Fruit fly (Drosophila melanogaster): ENCODE measurements around the gene PH4alphaNE1.

Gene PH4alphaNE1

dm6 chr3R:30531989-30532653 is 32.0 kb upstream of the PH4alphaNE1 start, which contains the start of gene tmod (continued):
- TF ChIP-seq CG34422 (GFP tag; IDR thresholded peaks at IDR 0.05) (no peak), ssp (GFP tag; IDR thresholded peaks at IDR 0.05) (no peak), hkb (optimal IDR thresholded peaks at IDR 0.05) (no peak), hkb (GFP tag; IDR thresholded peaks at IDR 0.05) (peak; percentile 49; the same call in 1 of the 2 replicates), CG2712 (tag; optimal IDR thresholded peaks at IDR 0.05) (peak; percentile 65), Hey (tag; optimal IDR thresholded peaks at IDR 0.05) (no peak), Opbp (GFP tag; IDR thresholded peaks at IDR 0.05; ENCODE audit: partially characterized antibody) (no peak), chm (GFP tag; IDR thresholded peaks at IDR 0.05) (peak; percentile 52; the same call in 1 of the 2 replicates), slp2 (GFP tag; optimal IDR thresholded peaks at IDR 0.05) (no peak), lilli (GFP tag; optimal IDR thresholded peaks at IDR 0.05) (peak; percentile 1), emc (GFP tag; optimal IDR thresholded peaks at IDR 0.05) (no peak), BtbVII (GFP tag; optimal IDR thresholded peaks at IDR 0.05) (peak; percentile 30), CG7357 (GFP tag; IDR thresholded peaks at IDR 0.05) (no peak), CG13624 (GFP tag; optimal IDR thresholded peaks at IDR 0.05) (no peak), CG17359 (tag; optimal IDR thresholded peaks at IDR 0.05) (peak; percentile 66), CG14965 (GFP tag; optimal IDR thresholded peaks at IDR 0.05; ENCODE audit: borderline replicate concordance) (no peak), CG2678 (tag; optimal IDR thresholded peaks at IDR 0.05) (peak; percentile 77), CG14860 (GFP tag; IDR thresholded peaks at IDR 0.05; ENCODE audit: partially characterized antibody) (no peak), Mad (GFP tag; optimal IDR thresholded peaks at IDR 0.05) (no peak), CG16779 (GFP tag; IDR thresholded peaks at IDR 0.05) (no peak), CG11247 (GFP tag; IDR thresholded peaks at IDR 0.05) (no peak), CG7786 (GFP tag; optimal IDR thresholded peaks at IDR 0.05) (no peak), Bgb (GFP tag; IDR thresholded peaks at IDR 0.05; ENCODE audit: partially characterized antibody) (no peak; the same call in 1 of the 2 replicates), run (tag; optimal IDR thresholded peaks at IDR 0.05) (peak; percentile 31), Myb (GFP tag; optimal IDR thresholded peaks at IDR 0.05) (peak; percentile 22), al (GFP tag; IDR thresholded peaks at IDR 0.05) (no peak), Drgx (GFP tag; IDR thresholded peaks at IDR 0.05) (peak; percentile 61), Hmr (GFP tag; optimal IDR thresholded peaks at IDR 0.05) (no peak), dpn (GFP tag; optimal IDR thresholded peaks at IDR 0.05) (peak in 1 of 2 experiments; percentile 52), scrt (GFP tag; optimal IDR thresholded peaks at IDR 0.05) (no peak), bcd (GFP tag; optimal IDR thresholded peaks at IDR 0.05) (peak; percentile 59), odd (GFP tag; optimal IDR thresholded peaks at IDR 0.05) (no peak), tna (GFP tag; IDR thresholded peaks at IDR 0.05; ENCODE audit: partially characterized antibody) (no peak), CG9609 (GFP tag; optimal IDR thresholded peaks at IDR 0.05) (peak; percentile 31), Hr39 (optimal IDR thresholded peaks at IDR 0.05) (no peak), CG2199 (GFP tag; IDR thresholded peaks at IDR 0.05) (no peak), CG15696 (tag; optimal IDR thresholded peaks at IDR 0.05) (peak; percentile 5), Ptx1 (GFP tag; IDR thresholded peaks at IDR 0.05) (peak; percentile 55), Lim3 (GFP tag; IDR thresholded peaks at IDR 0.05) (no peak), wor (GFP tag; IDR thresholded peaks at IDR 0.05) (no peak), CG33557 (GFP tag; optimal IDR thresholded peaks at IDR 0.05) (peak; percentile 9), cas (GFP tag; IDR thresholded peaks at IDR 0.05) (no peak), CG34224 (GFP tag; IDR thresholded peaks at IDR 0.05; ENCODE audit: partially characterized antibody) (peak; percentile 57), NK7.1 (GFP tag; optimal IDR thresholded peaks at IDR 0.05) (no peak), pum (GFP tag; optimal IDR thresholded peaks at IDR 0.05) (peak; percentile 28), CG2116 (GFP tag; optimal IDR thresholded peaks at IDR 0.05) (no peak), CG9215 (GFP tag; IDR thresholded peaks at IDR 0.05) (0 out of 2 replicates have a peak, but pooled peaks have one; percentile 28), Sin3A (optimal IDR thresholded peaks at IDR 0.05) (no peak), sisA (GFP tag; IDR thresholded peaks at IDR 0.05) (0 out of 2 replicates have a peak, but pooled peaks have one; percentile 42), schlank (tag; optimal IDR thresholded peaks at IDR 0.05) (no peak), slbo (GFP tag; IDR thresholded peaks at IDR 0.05) (no peak)
